ENCODE assay signal across 1 fruit fly cellular context in the genomic region with DNA sequence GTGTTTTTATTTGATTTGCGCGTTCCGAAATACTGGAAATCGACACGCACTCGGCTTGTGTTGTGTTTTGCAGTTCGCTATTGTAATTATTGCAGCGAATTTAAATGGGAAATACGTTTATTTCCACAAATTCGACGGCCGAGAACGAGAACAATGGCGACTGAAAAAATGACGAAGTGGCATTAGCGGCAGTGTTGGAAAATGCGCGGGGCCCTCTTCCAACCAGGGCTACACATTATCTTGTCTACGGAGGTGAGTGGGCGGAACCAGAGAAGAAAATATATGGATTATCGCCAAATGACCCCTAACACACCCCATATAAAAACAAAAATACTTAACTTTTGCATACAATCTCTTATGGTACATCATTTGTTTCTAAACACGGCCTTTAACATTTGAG.
TF ChIP-seq lines count a peak whose summit lies in the region.

A gene (minus strand): TSS at position 188 of the 400 bp plus-strand sequence.

TF ChIP-seq in whole organism, embryonic, 481 proteins besides CTCF, POLR2A, EP300 and RAD21 (continued from another document and continues in another):
- TF ChIP-seq Opbp (GFP tag; IDR thresholded peaks at IDR 0.05; lab: Robert Waterston, UW; ENCODE audit: partially characterized antibody) (peak; percentile 66; the same call in 2 of the 3 replicates), bsh (GFP tag; optimal IDR thresholded peaks at IDR 0.05; lab: Kevin White, UChicago) (peak in 1 of 2 experiments; percentile 2), corto (GFP tag; optimal IDR thresholded peaks at IDR 0.05; lab: Kevin White, UChicago) (no peak), ara (GFP tag; IDR thresholded peaks at IDR 0.05; lab: Robert Waterston, UW) (no peak), HLHmδ (GFP tag; optimal IDR thresholded peaks at IDR 0.05; lab: Kevin White, UChicago) (peak; percentile 41), CG18476 (GFP tag; optimal IDR thresholded peaks at IDR 0.05; lab: Kevin White, UChicago) (no peak), tll (GFP tag; optimal IDR thresholded peaks at IDR 0.05; lab: Kevin White, UChicago) (no peak), CG15011 (GFP tag; optimal IDR thresholded peaks at IDR 0.05; lab: Kevin White, UChicago) (no peak), peb (GFP tag; IDR thresholded peaks at IDR 0.05; lab: Robert Waterston, UW) (no peak), sens-2 (GFP tag; IDR thresholded peaks at IDR 0.05; lab: Robert Waterston, UW) (no peak), Gug (GFP tag; IDR thresholded peaks at IDR 0.05; lab: Robert Waterston, UW) (no peak), ftz-f1 (GFP tag; optimal IDR thresholded peaks at IDR 0.05; lab: Kevin White, UChicago) (peak; percentile 56), CG15269 (tag; optimal IDR thresholded peaks at IDR 0.05; lab: Kevin White, UChicago) (peak; percentile 14), zen (tag; optimal IDR thresholded peaks at IDR 0.05; lab: Kevin White, UChicago) (peak; percentile 12), ap (GFP tag; IDR thresholded peaks at IDR 0.05; lab: Robert Waterston, UW) (no peak), gsb (GFP tag; IDR thresholded peaks at IDR 0.05; lab: Robert Waterston, UW) (no peak), Dip2 (GFP tag; IDR thresholded peaks at IDR 0.05; lab: Robert Waterston, UW) (no peak), gcm (GFP tag; optimal IDR thresholded peaks at IDR 0.05; lab: Kevin White, UChicago) (no peak), Hsf (GFP tag; optimal IDR thresholded peaks at IDR 0.05; lab: Kevin White, UChicago) (peak; percentile 47), phol (tag; optimal IDR thresholded peaks at IDR 0.05; lab: Kevin White, UChicago) (peak; percentile 96), caup (GFP tag; optimal IDR thresholded peaks at IDR 0.05; lab: Kevin White, UChicago; ENCODE audit: severe bottlenecking) (peak; percentile 70), jing (GFP tag; optimal IDR thresholded peaks at IDR 0.05; lab: Kevin White, UChicago) (no peak), Max (GFP tag; optimal IDR thresholded peaks at IDR 0.05; lab: Kevin White, UChicago) (no peak), CG4424 (GFP tag; optimal IDR thresholded peaks at IDR 0.05; lab: Kevin White, UChicago) (peak; percentile 24), CG5245 (GFP tag; optimal IDR thresholded peaks at IDR 0.05; lab: Kevin White, UChicago) (no peak), Sry-δ (GFP tag; optimal IDR thresholded peaks at IDR 0.05; lab: Kevin White, UChicago) (peak; percentile 46), slbo (GFP tag; IDR thresholded peaks at IDR 0.05; lab: Robert Waterston, UW) (peak; percentile 66), pzg (GFP tag; optimal IDR thresholded peaks at IDR 0.05; lab: Kevin White, UChicago) (peak; percentile 74), dmrt11E (tag; optimal IDR thresholded peaks at IDR 0.05; lab: Kevin White, UChicago) (no peak), Sry-β (GFP tag; optimal IDR thresholded peaks at IDR 0.05; lab: Kevin White, UChicago) (peak; percentile 23), CG1792 (GFP tag; optimal IDR thresholded peaks at IDR 0.05; lab: Kevin White, UChicago) (no peak), wor (GFP tag; IDR thresholded peaks at IDR 0.05; lab: Robert Waterston, UW) (no peak), Hand (GFP tag; optimal IDR thresholded peaks at IDR 0.05; lab: Kevin White, UChicago) (no peak), NfI (GFP tag; optimal IDR thresholded peaks at IDR 0.05; lab: Kevin White, UChicago) (peak; percentile 46), CG17186 (GFP tag; optimal IDR thresholded peaks at IDR 0.05; lab: Kevin White, UChicago) (peak; percentile 45), Sin3A (optimal IDR thresholded peaks at IDR 0.05; lab: Kevin White, UChicago) (peak; percentile 12), CG30431 (GFP tag; optimal IDR thresholded peaks at IDR 0.05; lab: Kevin White, UChicago) (no peak), salm (tag; optimal IDR thresholded peaks at IDR 0.05; lab: Kevin White, UChicago) (no peak), Rfx (GFP tag; IDR thresholded peaks at IDR 0.05; lab: Robert Waterston, UW) (peak; percentile 70), twi (tag; optimal IDR thresholded peaks at IDR 0.05; lab: Kevin White, UChicago) (peak; percentile 9), HLH54F (GFP tag; optimal IDR thresholded peaks at IDR 0.05; lab: Kevin White, UChicago) (peak; percentile 39), org-1 (GFP tag; optimal IDR thresholded peaks at IDR 0.05; lab: Kevin White, UChicago) (no peak), her (GFP tag; optimal IDR thresholded peaks at IDR 0.05; lab: Kevin White, UChicago) (no peak), grau (tag; optimal IDR thresholded peaks at IDR 0.05; lab: Kevin White, UChicago) (peak; percentile 34), Hr78 (GFP tag; optimal IDR thresholded peaks at IDR 0.05; lab: Kevin White, UChicago) (peak in 1 of 2 experiments; percentile 39), CG17328 (GFP tag; IDR thresholded peaks at IDR 0.05; lab: Robert Waterston, UW) (peak; percentile 34; the same call in 1 of the 2 replicates), CG9609 (GFP tag; optimal IDR thresholded peaks at IDR 0.05; lab: Kevin White, UChicago) (peak; percentile 40), usp (GFP tag; optimal IDR thresholded peaks at IDR 0.05; lab: Kevin White, UChicago) (no peak), CG9817 (tag; optimal IDR thresholded peaks at IDR 0.05; lab: Kevin White, UChicago) (peak; percentile 31), Mad (GFP tag; optimal IDR thresholded peaks at IDR 0.05; lab: Kevin White, UChicago) (peak; percentile 19), fd64A (GFP tag; optimal IDR thresholded peaks at IDR 0.05; lab: Kevin White, UChicago) (no peak), cwo (GFP tag; optimal IDR thresholded peaks at IDR 0.05; lab: Kevin White, UChicago) (no peak), toy (GFP tag; IDR thresholded peaks at IDR 0.05; lab: Robert Waterston, UW) (no peak), mam (GFP tag; optimal IDR thresholded peaks at IDR 0.05; lab: Kevin White, UChicago) (peak; percentile 54), CG6683 (GFP tag; optimal IDR thresholded peaks at IDR 0.05; lab: Kevin White, UChicago) (no peak), CG1529 (GFP tag; optimal IDR thresholded peaks at IDR 0.05; lab: Kevin White, UChicago) (no peak), da (GFP tag; optimal IDR thresholded peaks at IDR 0.05; lab: Kevin White, UChicago) (no peak), danr (GFP tag; IDR thresholded peaks at IDR 0.05; lab: Robert Waterston, UW) (no peak), run (tag; optimal IDR thresholded peaks at IDR 0.05; lab: Kevin White, UChicago) (no peak), CG12219 (GFP tag; optimal IDR thresholded peaks at IDR 0.05; lab: Kevin White, UChicago) (no peak), Hmx (GFP tag; optimal IDR thresholded peaks at IDR 0.05; lab: Kevin White, UChicago) (no peak), Hr51 (GFP tag; optimal IDR thresholded peaks at IDR 0.05; lab: Kevin White, UChicago) (peak in 1 of 2 experiments; percentile 59), Hr39 (optimal IDR thresholded peaks at IDR 0.05; lab: Kevin White, UChicago) (no peak), Ptx1 (GFP tag; IDR thresholded peaks at IDR 0.05; lab: Robert Waterston, UW) (0 out of 2 replicates have a peak, but pooled peaks have one; percentile 26), hb (GFP tag; IDR thresholded peaks at IDR 0.05; lab: Robert Waterston, UW; ENCODE audit: partially characterized antibody) (no peak), CG31388 (GFP tag; optimal IDR thresholded peaks at IDR 0.05; lab: Kevin White, UChicago) (no peak), otp (GFP tag; IDR thresholded peaks at IDR 0.05; lab: Robert Waterston, UW) (no peak), CG12299 (tag; optimal IDR thresholded peaks at IDR 0.05; lab: Kevin White, UChicago) (peak; percentile 9), CG6175 (GFP tag; IDR thresholded peaks at IDR 0.05; lab: Robert Waterston, UW) (no peak), gce (GFP tag; IDR thresholded peaks at IDR 0.05; lab: Robert Waterston, UW) (no peak), Usf (GFP tag; optimal IDR thresholded peaks at IDR 0.05; lab: Kevin White, UChicago) (no peak), sug (tag; optimal IDR thresholded peaks at IDR 0.05; lab: Kevin White, UChicago) (peak; percentile 25), BtbVII (GFP tag; optimal IDR thresholded peaks at IDR 0.05; lab: Kevin White, UChicago) (peak; percentile 56), MESR4 (GFP tag; optimal IDR thresholded peaks at IDR 0.05; lab: Kevin White, UChicago) (peak; percentile 97), Spps (tag; optimal IDR thresholded peaks at IDR 0.05; lab: Kevin White, UChicago) (no peak), shn (GFP tag; optimal IDR thresholded peaks at IDR 0.05; lab: Kevin White, UChicago) (peak; percentile 26), CG11093 (GFP tag; IDR thresholded peaks at IDR 0.05; lab: Robert Waterston, UW) (no peak), crp (GFP tag; optimal IDR thresholded peaks at IDR 0.05; lab: Kevin White, UChicago) (peak; percentile 4 to 81), chinmo (GFP tag; IDR thresholded peaks at IDR 0.05; lab: Robert Waterston, UW; ENCODE audit: partially characterized antibody) (0 out of 4 replicates have a peak, but pooled peaks have one; percentile 60), chm (GFP tag; IDR thresholded peaks at IDR 0.05; lab: Robert Waterston, UW) (no peak), Hr3 (GFP tag; optimal IDR thresholded peaks at IDR 0.05; lab: Kevin White, UChicago) (no peak), CG11504 (tag; optimal IDR thresholded peaks at IDR 0.05; lab: Kevin White, UChicago) (no peak), so (GFP tag; IDR thresholded peaks at IDR 0.05; lab: Robert Waterston, UW) (no peak; the same call in 2 of the 3 replicates), Dll (GFP tag; IDR thresholded peaks at IDR 0.05; lab: Robert Waterston, UW; ENCODE audit: partially characterized antibody) (no peak), CG10543 (GFP tag; optimal IDR thresholded peaks at IDR 0.05; lab: Kevin White, UChicago) (peak; percentile 67), Dfd (GFP tag; optimal IDR thresholded peaks at IDR 0.05; lab: Kevin White, UChicago) (no peak), ci (GFP tag; IDR thresholded peaks at IDR 0.05; lab: Robert Waterston, UW) (no peak), Nf-YC (tag; optimal IDR thresholded peaks at IDR 0.05; lab: Kevin White, UChicago) (peak; percentile 10), chif (GFP tag; optimal IDR thresholded peaks at IDR 0.05; lab: Kevin White, UChicago) (peak; percentile 5 to 15), nerfin-2 (GFP tag; IDR thresholded peaks at IDR 0.05; lab: Robert Waterston, UW; ENCODE audit: partially characterized antibody) (no peak), Ets65A (GFP tag; lab: Kevin White, UChicago) (peak; percentile 82), ttk (GFP tag; IDR thresholded peaks at IDR 0.05; lab: Robert Waterston, UW) (peak; percentile 27; the same call in 1 of the 2 replicates), sqz (GFP tag; optimal IDR thresholded peaks at IDR 0.05; lab: Kevin White, UChicago) (no peak), Ravus (GFP tag; IDR thresholded peaks at IDR 0.05; lab: Robert Waterston, UW) (no peak), eve (GFP tag; optimal IDR thresholded peaks at IDR 0.05; lab: Kevin White, UChicago) (no peak), CG10959 (GFP tag; IDR thresholded peaks at IDR 0.05; lab: Robert Waterston, UW) (0 out of 2 replicates have a peak, but pooled peaks have one; percentile 8), HmgZ (tag; optimal IDR thresholded peaks at IDR 0.05; lab: Kevin White, UChicago) (peak; percentile 80), CG8359 (GFP tag; optimal IDR thresholded peaks at IDR 0.05; lab: Kevin White, UChicago; ENCODE audit: borderline replicate concordance) (no peak), fd102C (GFP tag; optimal IDR thresholded peaks at IDR 0.05; lab: Kevin White, UChicago) (no peak), gem (tag; optimal IDR thresholded peaks at IDR 0.05; lab: Kevin White, UChicago) (no peak), tx (GFP tag; optimal IDR thresholded peaks at IDR 0.05; lab: Kevin White, UChicago) (peak; percentile 2), CG18764 (GFP tag; optimal IDR thresholded peaks at IDR 0.05; lab: Kevin White, UChicago) (peak; percentile 18), YL-1 (GFP tag; optimal IDR thresholded peaks at IDR 0.05; lab: Kevin White, UChicago) (peak; percentile 91), Scr (GFP tag; IDR thresholded peaks at IDR 0.05; lab: Robert Waterston, UW; ENCODE audit: partially characterized antibody) (no peak), Jarid2 (GFP tag; optimal IDR thresholded peaks at IDR 0.05; lab: Kevin White, UChicago) (no peak), CG14667 (GFP tag; IDR thresholded peaks at IDR 0.05; lab: Robert Waterston, UW) (no peak), Lhr (GFP tag; optimal IDR thresholded peaks at IDR 0.05; lab: Kevin White, UChicago) (peak; percentile 4), HLH4C (GFP tag; IDR thresholded peaks at IDR 0.05; lab: Robert Waterston, UW; ENCODE audit: partially characterized antibody) (no peak), Meics (GFP tag; optimal IDR thresholded peaks at IDR 0.05; lab: Kevin White, UChicago) (peak; percentile 12), CG8765 (GFP tag; IDR thresholded peaks at IDR 0.05; lab: Robert Waterston, UW) (no peak), CG3281 (GFP tag; optimal IDR thresholded peaks at IDR 0.05; lab: Kevin White, UChicago) (peak; percentile 61), CG34224 (GFP tag; IDR thresholded peaks at IDR 0.05; lab: Robert Waterston, UW; ENCODE audit: partially characterized antibody) (no peak), pfk (GFP tag; optimal IDR thresholded peaks at IDR 0.05; lab: Kevin White, UChicago) (peak; percentile 47), sens (GFP tag; lab: Kevin White, UChicago) (peak; percentile 1), CG17802 (tag; optimal IDR thresholded peaks at IDR 0.05; lab: Kevin White, UChicago) (no peak), CG4820 (GFP tag; optimal IDR thresholded peaks at IDR 0.05; lab: Kevin White, UChicago) (no peak), CG12659 (GFP tag; optimal IDR thresholded peaks at IDR 0.05; lab: Kevin White, UChicago) (peak; percentile 62), lmd (GFP tag; IDR thresholded peaks at IDR 0.05; lab: Robert Waterston, UW) (peak; percentile 41; the same call in 1 of the 2 replicates), slp2 (GFP tag; optimal IDR thresholded peaks at IDR 0.05; lab: Kevin White, UChicago) (peak; percentile 7), lov (optimal IDR thresholded peaks at IDR 0.05; lab: Kevin White, UChicago) (no peak), lov (GFP tag; IDR thresholded peaks at IDR 0.05; lab: Robert Waterston, UW) (0 out of 3 replicates have a peak, but pooled peaks have one; percentile 31), pros (GFP tag; optimal IDR thresholded peaks at IDR 0.05; lab: Kevin White, UChicago) (no peak), CG2129 (GFP tag; IDR thresholded peaks at IDR 0.05; lab: Robert Waterston, UW; ENCODE audit: partially characterized antibody) (no peak), Pdp1 (GFP tag; optimal IDR thresholded peaks at IDR 0.05; lab: Kevin White, UChicago) (peak in 1 of 2 experiments; percentile 45), CG34422 (GFP tag; IDR thresholded peaks at IDR 0.05; lab: Robert Waterston, UW) (peak; percentile 62; the same call in 2 of the 3 replicates), h (optimal IDR thresholded peaks at IDR 0.05; lab: Kevin White, UChicago) (no peak), psq (GFP tag; optimal IDR thresholded peaks at IDR 0.05; lab: Kevin White, UChicago) (no peak), Mrtf (GFP tag; IDR thresholded peaks at IDR 0.05; lab: Robert Waterston, UW) (no peak)
